Fruit fly (Drosophila melanogaster) S2 (cell line): ENCODE results near the gene CG31735.

Experiments
- CG8478 ChIP-seq: fragments of >200 bp; optimal IDR thresholded peaks from 2 replicates; lab custom pipeline; 2018
- CTCF ChIP-seq, 2 experiments: fragments of >200 bp; optimal IDR thresholded peaks; 2 replicates each; lab custom pipeline; 2018

dm6 chr2L:15908496-15909276, 13.4 kb downstream of the CG31735 start:
- no peak for TF ChIP-seq CTCF (optimal IDR thresholded peaks at IDR 0.05; lab: Kevin White, UChicago)
- TF ChIP-seq CG8478 (lab: Kevin White, UChicago): no peak
